Worm (Caenorhabditis elegans) whole organism, late embryonic: Measurements from ENCODE around the gene C08G5.6.

Source experiments
- F13H6.1 ChIP-seq: sonication (generic microtip); optimal IDR thresholded peaks from 2 replicates; lab custom pipeline; 2016; ENCODE audit warnings: missing genetic modification characterization, missing compliant biosample characterization
- K02D7.2 ChIP-seq: sonication (generic microtip); optimal IDR thresholded peaks from 2 replicates; lab custom pipeline; 2017; ENCODE audit warnings: mild to moderate bottlenecking, missing genetic modification characterization, missing compliant biosample characterization
- T23F11.4 ChIP-seq: fragments of 200-800 bp; sonication (Bioruptor generic); optimal IDR thresholded peaks from 2 replicates; lab custom pipeline; 2018; ENCODE audit warnings: mild to moderate bottlenecking, missing genetic modification characterization, missing compliant biosample characterization
- ceh-19 ChIP-seq: fragments of 200-800 bp; sonication (Bioruptor generic); optimal IDR thresholded peaks from 2 replicates; lab custom pipeline; 2018; ENCODE audit warnings: mild to moderate bottlenecking, missing genetic modification characterization, missing compliant biosample characterization
- ceh-2 ChIP-seq: sonication (generic microtip); optimal IDR thresholded peaks from 2 replicates; lab custom pipeline; 2016; ENCODE audit warnings: missing genotype, missing genetic modification characterization, missing compliant biosample characterization
- ceh-22 ChIP-seq: sonication (generic microtip); optimal IDR thresholded peaks from 2 replicates; lab custom pipeline; 2017; ENCODE audit warnings: missing biosample characterization, missing genetic modification characterization
- ceh-24 ChIP-seq: sonication (generic microtip); optimal IDR thresholded peaks from 2 replicates; lab custom pipeline; 2016; ENCODE audit warnings: mild to moderate bottlenecking, missing genetic modification characterization, missing compliant biosample characterization
- ceh-30 ChIP-seq: fragments of 150-350 bp; optimal IDR thresholded peaks from 2 replicates; lab custom pipeline; 2014; ENCODE audit warnings: missing biosample characterization, missing genetic modification characterization
- ceh-31 ChIP-seq: sonication (generic microtip); optimal IDR thresholded peaks from 2 replicates; lab custom pipeline; 2016; ENCODE audit warnings: missing genetic modification characterization, missing compliant biosample characterization
- ceh-34 ChIP-seq: sonication (generic microtip); optimal IDR thresholded peaks from 2 replicates; lab custom pipeline; 2016; ENCODE audit warnings: mild to moderate bottlenecking, missing genetic modification characterization, missing compliant biosample characterization
- ceh-48 ChIP-seq: sonication (generic microtip); optimal IDR thresholded peaks from 2 replicates; lab custom pipeline; 2016; ENCODE audit warnings: missing genetic modification characterization, inconsistent platforms, missing compliant biosample characterization
- ceh-6 ChIP-seq: fragments of 200-800 bp; sonication (Bioruptor generic); optimal IDR thresholded peaks from 2 replicates; lab custom pipeline; 2018; ENCODE audit warnings: mild to moderate bottlenecking, missing genetic modification characterization, missing compliant biosample characterization
- ceh-9 ChIP-seq: sonication (generic microtip); optimal IDR thresholded peaks from 2 replicates; lab custom pipeline; 2016; ENCODE audit warnings: mild to moderate bottlenecking, missing genetic modification characterization, inconsistent platforms, missing compliant biosample characterization
- che-1 ChIP-seq: sonication (generic microtip); optimal IDR thresholded peaks from 2 replicates; lab custom pipeline; 2016; ENCODE audit warnings: mild to moderate bottlenecking, missing genetic modification characterization, missing compliant biosample characterization
- dve-1 ChIP-seq: sonication (generic microtip); optimal IDR thresholded peaks from 2 replicates; lab custom pipeline; 2017; ENCODE audit warnings: antibody characterized with exemption, mild to moderate bottlenecking, missing genetic modification characterization, missing compliant biosample characterization
- elt-2 ChIP-seq: sonication (generic microtip); optimal IDR thresholded peaks from 2 replicates; lab custom pipeline; 2016; ENCODE audit warnings: missing genetic modification reagents, missing genetic modification characterization, missing compliant biosample characterization
- eyg-1 ChIP-seq: sonication (generic microtip); optimal IDR thresholded peaks from 2 replicates; lab custom pipeline; 2016; ENCODE audit warnings: missing genotype, missing genetic modification characterization, missing compliant biosample characterization
- fkh-10 ChIP-seq: fragments of 150-350 bp; optimal IDR thresholded peaks from 2 replicates; lab custom pipeline; 2014; ENCODE audit warnings: missing biosample characterization, missing genetic modification reagents, missing genetic modification characterization
- fkh-6 ChIP-seq: sonication (generic microtip); optimal IDR thresholded peaks from 2 replicates; lab custom pipeline; 2016; ENCODE audit warnings: missing genetic modification characterization, missing compliant biosample characterization
- gmeb-2 ChIP-seq: sonication (generic microtip); optimal IDR thresholded peaks from 2 replicates; lab custom pipeline; 2016; ENCODE audit warnings: missing genetic modification characterization, inconsistent platforms, missing compliant biosample characterization
- hlh-13 ChIP-seq: fragments of 200-800 bp; sonication (Bioruptor generic); optimal IDR thresholded peaks from 2 replicates; lab custom pipeline; 2018; ENCODE audit warnings: mild to moderate bottlenecking, missing genetic modification characterization, missing compliant biosample characterization
- hlh-15 ChIP-seq: sonication (generic microtip); optimal IDR thresholded peaks from 2 replicates; lab custom pipeline; 2016; ENCODE audit warnings: missing genetic modification characterization, missing compliant biosample characterization
- hlh-30 ChIP-seq: sonication (generic microtip); optimal IDR thresholded peaks from 2 replicates; lab custom pipeline; 2017; ENCODE audit warnings: antibody characterized with exemption, missing genetic modification characterization, missing compliant biosample characterization; ENCODE audit not compliant: insufficient read depth
- hlh-6 ChIP-seq: sonication (generic microtip); optimal IDR thresholded peaks from 2 replicates; lab custom pipeline; 2016; ENCODE audit warnings: missing genotype, missing genetic modification characterization, missing compliant biosample characterization
- hlh-8 ChIP-seq: sonication (generic microtip); optimal IDR thresholded peaks from 2 replicates; lab custom pipeline; 2016; ENCODE audit warnings: missing genotype, missing genetic modification characterization, missing compliant biosample characterization
- lin-11 ChIP-seq: fragments of 200-800 bp; sonication (Bioruptor generic); optimal IDR thresholded peaks from 2 replicates; lab custom pipeline; 2018; ENCODE audit warnings: mild to moderate bottlenecking, missing genetic modification characterization, missing compliant biosample characterization
- nfya-1 ChIP-seq: sonication (generic microtip); optimal IDR thresholded peaks from 2 replicates; lab custom pipeline; 2017; ENCODE audit warnings: missing genetic modification characterization, mild to moderate bottlenecking, missing compliant biosample characterization, antibody characterized with exemption, moderate library complexity
- nhr-232 ChIP-seq: sonication (generic microtip); optimal IDR thresholded peaks from 2 replicates; lab custom pipeline; 2016; ENCODE audit warnings: missing genetic modification characterization, missing compliant biosample characterization
- npax-4 ChIP-seq: sonication (generic microtip); optimal IDR thresholded peaks from 2 replicates; lab custom pipeline; 2016; ENCODE audit warnings: missing genetic modification characterization, missing compliant biosample characterization
- odd-2 ChIP-seq: sonication (generic microtip); optimal IDR thresholded peaks from 2 replicates; lab custom pipeline; 2017; ENCODE audit warnings: antibody characterized with exemption, mild to moderate bottlenecking, missing genetic modification characterization, missing compliant biosample characterization
- pag-3 ChIP-seq: sonication (generic microtip); optimal IDR thresholded peaks from 2 replicates; lab custom pipeline; 2016; ENCODE audit warnings: missing compliant biosample characterization, missing genetic modification characterization, borderline replicate concordance
- pat-9 ChIP-seq: fragments of 200-800 bp; sonication (Bioruptor generic); optimal IDR thresholded peaks from 2 replicates; lab custom pipeline; 2018; ENCODE audit warnings: mild to moderate bottlenecking, missing genetic modification characterization, moderate library complexity, missing compliant biosample characterization
- pax-1 ChIP-seq: fragments of 150-350 bp; optimal IDR thresholded peaks from 2 replicates; lab custom pipeline; 2014; ENCODE audit warnings: missing biosample characterization, missing genetic modification characterization
- pha-2 ChIP-seq: sonication (generic microtip); optimal IDR thresholded peaks from 2 replicates; lab custom pipeline; 2017; ENCODE audit warnings: mild to moderate bottlenecking, missing genetic modification characterization, missing compliant biosample characterization
- ref-2 ChIP-seq: sonication (generic microtip); optimal IDR thresholded peaks from 2 replicates; lab custom pipeline; 2016; ENCODE audit warnings: missing genetic modification characterization, missing compliant biosample characterization
- sdc-2 ChIP-seq: sonication (generic microtip); optimal IDR thresholded peaks from 2 replicates; lab custom pipeline; 2016; ENCODE audit warnings: missing genotype, missing genetic modification characterization, missing compliant biosample characterization
- sox-2 ChIP-seq: fragments of 200-800 bp; sonication (Bioruptor generic); IDR thresholded peaks from 2 replicates; pipeline ENCODE4 v1.3.6; 2022; ENCODE audit warnings: missing genetic modification reagents, missing genetic modification characterization, missing compliant biosample characterization
- tbx-2 ChIP-seq: sonication (generic microtip); optimal IDR thresholded peaks from 2 replicates; lab custom pipeline; 2016; ENCODE audit warnings: missing genetic modification characterization, missing compliant biosample characterization
- ttx-3 ChIP-seq: sonication (generic microtip); optimal IDR thresholded peaks from 2 replicates; lab custom pipeline; 2016; ENCODE audit warnings: missing genetic modification reagents, missing genetic modification characterization, missing compliant biosample characterization
- zip-5 ChIP-seq: sonication (generic microtip); optimal IDR thresholded peaks from 2 replicates; lab custom pipeline; 2016; ENCODE audit warnings: missing genetic modification characterization, missing compliant biosample characterization
- ztf-16 ChIP-seq: sonication (generic microtip); optimal IDR thresholded peaks from 2 replicates; lab custom pipeline; 2017; ENCODE audit warnings: missing genetic modification characterization, missing compliant biosample characterization

Gene C08G5.6

ce11 chrII:782903-783302 lies 12.6 kb downstream of the C08G5.6 start, which contains the start of gene Y39F10A.3:
Y39F10A.3 (minus strand) TSS chrII:783003.
- no peak for TF ChIP-seq F13H6.1
- TF ChIP-seq hlh-13 (GFP tag; lab: Kevin White, UChicago) = no peak
- TF ChIP-seq K02D7.2 (tag; lab: Kevin White, UChicago) = no peak

ce11 chrII:783532-783931 lies 13.2 kb downstream of the C08G5.6 start, which contains the start of gene Y39F10A.6:
Y39F10A.6 (minus strand) TSS chrII:783632.
- TF ChIP-seq npax-4 (tag; lab: Kevin White, UChicago) (no peak), fkh-10 (GFP tag; lab: Kevin White, UChicago) (no peak), nhr-232 (tag; lab: Kevin White, UChicago) (no peak), ceh-6 (no peak), ceh-48 (no peak), pat-9 (no peak), hlh-15 (tag; lab: Kevin White, UChicago) (no peak), hlh-30 (tag; lab: Kevin White, UChicago) (no peak), F13H6.1 (no peak), ceh-31 (tag; lab: Kevin White, UChicago) (no peak), ttx-3 (tag; lab: Kevin White, UChicago) (no peak), pag-3 (no peak), ceh-30 (tag; lab: Kevin White, UChicago) (no peak), gmeb-2 (tag; lab: Kevin White, UChicago) (no peak), ztf-16 (tag; lab: Kevin White, UChicago) (no peak)

- TF ChIP-seq sox-2 (GFP tag; lab: Robert Waterston, UW) = no peak
- TF ChIP-seq eyg-1 (tag; lab: Kevin White, UChicago) = no peak
- TF ChIP-seq ceh-9 (tag; lab: Kevin White, UChicago) = no peak
Observed at ce11 chrII:786938-787337, 16.6 kb downstream of the C08G5.6 start, which contains the start of gene F46F5.16. F46F5.16 (plus strand) TSS chrII:787238.

ce11 chrII:788139-788538 lies 17.8 kb downstream of the C08G5.6 start, which contains the start of gene F46F5.15:
F46F5.15 (plus strand) TSS chrII:788439.
- TF ChIP-seq ref-2 (no peak), ceh-48 (no peak), hlh-15 (tag; lab: Kevin White, UChicago) (no peak), che-1 (tag; lab: Kevin White, UChicago) (no peak), sdc-2 (tag; lab: Kevin White, UChicago) (no peak), lin-11 (tag; lab: Kevin White, UChicago) (no peak), ceh-22 (tag; lab: Kevin White, UChicago) (no peak), F13H6.1 (no peak), tbx-2 (no peak), odd-2 (tag; lab: Kevin White, UChicago) (no peak), hlh-13 (GFP tag; lab: Kevin White, UChicago) (no peak), pha-2 (tag; lab: Kevin White, UChicago) (no peak), ceh-19 (GFP tag; lab: Kevin White, UChicago) (no peak), dve-1 (tag; lab: Kevin White, UChicago) (no peak), hlh-6 (tag; lab: Kevin White, UChicago) (no peak), ceh-9 (tag; lab: Kevin White, UChicago) (no peak), elt-2 (no peak), ceh-2 (tag; lab: Kevin White, UChicago) (no peak), eyg-1 (tag; lab: Kevin White, UChicago) (no peak)

ce11 chrII:791828-792227 lies 21.5 kb downstream of the C08G5.6 start, which contains the start of gene F46F5.1:
F46F5.1 (minus strand) TSS chrII:791928.
- TF ChIP-seq ceh-6 (no peak), nfya-1 (no peak), zip-5 (tag; lab: Kevin White, UChicago) (no peak), tbx-2 (no peak), T23F11.4 (no peak), hlh-8 (tag; lab: Kevin White, UChicago) (no peak), dve-1 (tag; lab: Kevin White, UChicago) (no peak), fkh-10 (GFP tag; lab: Kevin White, UChicago) (no peak), ceh-34 (tag; lab: Kevin White, UChicago) (no peak), fkh-6 (tag; lab: Kevin White, UChicago) (no peak), pax-1 (tag; lab: Kevin White, UChicago) (no peak), nhr-232 (tag; lab: Kevin White, UChicago) (no peak), ceh-24 (no peak), hlh-13 (GFP tag; lab: Kevin White, UChicago) (no peak), sox-2 (GFP tag; lab: Robert Waterston, UW) (no peak)
